Worm (Caenorhabditis elegans) whole organism, young adult: ENCODE results near the gene srh-89.

ENCODE experiments used
- F49E8.2 ChIP-seq: sonication (generic microtip); optimal IDR thresholded peaks from 3 replicates; lab custom pipeline; 2017; ENCODE audit warnings: missing genetic modification characterization, mild to moderate bottlenecking, missing compliant biosample characterization, antibody characterized with exemption, moderate library complexity; ENCODE audit not compliant: insufficient read depth
- F55B11.4 ChIP-seq: sonication (generic microtip); optimal IDR thresholded peaks from 2 replicates; lab custom pipeline; 2016; ENCODE audit warnings: missing compliant biosample characterization, missing genetic modification characterization, borderline replicate concordance; ENCODE audit not compliant: insufficient read depth
- dpff-1 ChIP-seq: sonication (generic microtip); optimal IDR thresholded peaks from 2 replicates; lab custom pipeline; 2017; ENCODE audit warnings: mild to moderate bottlenecking, missing genetic modification characterization, missing compliant biosample characterization

- TF ChIP-seq dpff-1 (tag; lab: Kevin White, UChicago) (no peak), F49E8.2 (tag; lab: Kevin White, UChicago) (no peak), F55B11.4 (tag; lab: Kevin White, UChicago) (no peak)
These were observed 10.4 kb downstream of the srh-89 start, which contains the start of gene try-8 for ce11 chrV:7454236-7454635.
